Worm (Caenorhabditis elegans) whole organism, L4 larva: Measurements from ENCODE around the gene fbxb-58.

Experiments used
- F37D6.2 ChIP-seq: sonication (generic microtip); optimal IDR thresholded peaks from 2 replicates; lab custom pipeline; 2016; ENCODE audit warnings: mild to moderate bottlenecking, missing genetic modification characterization, missing compliant biosample characterization
- F49E8.2 ChIP-seq: sonication (generic microtip); optimal IDR thresholded peaks from 2 replicates; lab custom pipeline; 2016; ENCODE audit warnings: missing compliant biosample characterization, mild to moderate bottlenecking, missing genetic modification characterization, borderline replicate concordance
- aha-1 ChIP-seq: fragments of 150-350 bp; peaks from one replicate; lab custom pipeline; 2014; ENCODE audit warnings: missing biosample characterization, missing genetic modification characterization
- ama-1 ChIP-seq: fragments of 150-350 bp; optimal IDR thresholded peaks from 2 replicates; lab custom pipeline; 2014; ENCODE audit warnings: inconsistent platforms, mixed read lengths
- ces-1 ChIP-seq: fragments of 150-350 bp; sonication (generic microtip); optimal IDR thresholded peaks from 4 replicates; lab custom pipeline; 2014; ENCODE audit warnings: missing biosample characterization, missing genetic modification reagents, missing genetic modification characterization
- cey-2 ChIP-seq: sonication (generic microtip); optimal IDR thresholded peaks from 3 replicates; lab custom pipeline; 2017; ENCODE audit warnings: missing genetic modification characterization, mild to moderate bottlenecking, missing compliant biosample characterization, antibody characterized with exemption, borderline replicate concordance; ENCODE audit not compliant: insufficient read depth
- daf-16 ChIP-seq, 3 experiments: sonication (generic microtip); optimal IDR thresholded peaks; 2 replicates each; lab custom pipeline; 2016 to 2017; ENCODE audit warnings: missing genetic modification characterization in 3 of 3, missing genetic modification reagents in 3 of 3, mild to moderate bottlenecking in 2 of 3, missing compliant biosample characterization in 2 of 3, missing biosample characterization in 1 of 3, moderate library complexity in 1 of 3
- duxl-1 ChIP-seq: sonication (generic microtip); optimal IDR thresholded peaks from 2 replicates; lab custom pipeline; 2016; ENCODE audit warnings: mild to moderate bottlenecking, missing genetic modification characterization, moderate library complexity, missing compliant biosample characterization; ENCODE audit not compliant: poor library complexity
- hif-1 ChIP-seq, 2 experiments: sonication (generic microtip); optimal IDR thresholded peaks; 2 replicates each; lab custom pipeline; 2016 to 2017; ENCODE audit warnings: missing compliant biosample characterization in 2 of 2, missing genetic modification characterization in 2 of 2, missing genetic modification reagents in 2 of 2, missing genotype in 2 of 2, mild to moderate bottlenecking in 1 of 2
- hlh-11 ChIP-seq: fragments of 200-800 bp; sonication (Bioruptor generic); optimal IDR thresholded peaks from 2 replicates; lab custom pipeline; 2018; ENCODE audit warnings: mild to moderate bottlenecking, missing genetic modification characterization, missing compliant biosample characterization
- hlh-30 ChIP-seq: sonication (generic microtip); optimal IDR thresholded peaks from 2 replicates; lab custom pipeline; 2017; ENCODE audit warnings: antibody characterized with exemption, mild to moderate bottlenecking, missing genetic modification characterization, missing compliant biosample characterization; ENCODE audit not compliant: insufficient read depth
- hmg-1.1 ChIP-seq: fragments of 200-800 bp; sonication (Bioruptor generic); IDR thresholded peaks from 2 replicates; pipeline ENCODE4 v1.3.6; 2022; ENCODE audit warnings: missing genetic modification reagents, missing genetic modification characterization, missing compliant biosample characterization
- jun-1 ChIP-seq: fragments of 150-350 bp; optimal IDR thresholded peaks from 2 replicates; lab custom pipeline; 2014; ENCODE audit warnings: missing biosample characterization, missing genetic modification reagents, missing genetic modification characterization
- lin-15B ChIP-seq: fragments of 150-350 bp; sonication (generic microtip); optimal IDR thresholded peaks from 3 replicates; lab custom pipeline; 2014; ENCODE audit warnings: missing biosample characterization, missing genetic modification characterization
- lin-29 ChIP-seq: fragments of 200-800 bp; sonication (Bioruptor generic); IDR thresholded peaks from 2 replicates; pipeline ENCODE4 v1.3.6; 2022; ENCODE audit warnings: missing genetic modification reagents, missing genetic modification characterization, missing compliant biosample characterization
- lin-38 ChIP-seq: fragments of 200-800 bp; sonication (Bioruptor generic); IDR thresholded peaks from 2 replicates; pipeline ENCODE4 v1.3.6; 2022; ENCODE audit warnings: missing genetic modification reagents, missing genetic modification characterization, missing compliant biosample characterization
- lir-3 ChIP-seq: sonication (generic microtip); optimal IDR thresholded peaks from 2 replicates; lab custom pipeline; 2016; ENCODE audit warnings: mild to moderate bottlenecking, missing genetic modification characterization, missing compliant biosample characterization
- mes-2 ChIP-seq: sonication (generic microtip); optimal IDR thresholded peaks from 2 replicates; lab custom pipeline; 2016; ENCODE audit warnings: missing genotype, mild to moderate bottlenecking, missing genetic modification characterization, missing compliant biosample characterization; ENCODE audit not compliant: poor library complexity, severe bottlenecking
- nhr-111 ChIP-seq: fragments of 200-800 bp; sonication (Bioruptor generic); optimal IDR thresholded peaks from 2 replicates; lab custom pipeline; 2018; ENCODE audit warnings: mild to moderate bottlenecking, missing genetic modification characterization, missing compliant biosample characterization
- nhr-41 ChIP-seq: fragments of 200-800 bp; sonication (Bioruptor generic); IDR thresholded peaks from 2 replicates; pipeline ENCODE4 v1.3.6; 2022; ENCODE audit warnings: missing genetic modification reagents, missing genetic modification characterization, missing compliant biosample characterization
- nhr-77 ChIP-seq: fragments of 150-350 bp; optimal IDR thresholded peaks from 2 replicates; lab custom pipeline; 2014; ENCODE audit warnings: missing biosample characterization, missing genetic modification characterization
- pha-4 ChIP-seq, 2 experiments: fragments of 150-350 bp in 1 of 2; fragments of 200-800 bp in 1 of 2; sonication (Bioruptor generic) in 1 of 2; IDR thresholded peaks in 1 of 2; optimal IDR thresholded peaks in 1 of 2; 2 replicates each; pipeline versions ENCODE4 v1.3.6 to Lab custom; 2014 to 2022; ENCODE audit warnings: missing genetic modification characterization in 2 of 2, missing genetic modification reagents in 2 of 2, missing biosample characterization in 1 of 2, missing compliant biosample characterization in 1 of 2
- rbr-2 ChIP-seq: sonication (generic microtip); optimal IDR thresholded peaks from 2 replicates; lab custom pipeline; 2016; ENCODE audit warnings: missing genotype, missing genetic modification characterization, missing compliant biosample characterization
- set-16 ChIP-seq: fragments of 200-800 bp; sonication (Bioruptor generic); IDR thresholded peaks from 2 replicates; pipeline ENCODE4 v1.3.6; 2022; ENCODE audit warnings: missing genetic modification reagents, missing genetic modification characterization, missing compliant biosample characterization
- snpc-1.2 ChIP-seq: fragments of 200-800 bp; sonication (Bioruptor generic); IDR thresholded peaks from 2 replicates; pipeline ENCODE4 v1.3.6; 2022; ENCODE audit warnings: missing genetic modification reagents, missing genetic modification characterization, missing compliant biosample characterization
- spr-1 ChIP-seq: sonication (generic microtip); optimal IDR thresholded peaks from 2 replicates; lab custom pipeline; 2016; ENCODE audit warnings: mild to moderate bottlenecking, missing genetic modification characterization, missing compliant biosample characterization
- unc-62 ChIP-seq, 3 experiments: fragments of 150-350 bp in 1 of 3; sonication (generic microtip); optimal IDR thresholded peaks in 2 of 3; peaks in 1 of 3; 1 replicate in 1 of 3; 2 replicates in 2 of 3; lab custom pipeline; 2014 to 2017; ENCODE audit warnings: missing biosample characterization in 3 of 3, missing genetic modification characterization in 3 of 3, missing genetic modification reagents in 3 of 3, missing genotype in 1 of 3
- zfp-3 ChIP-seq: fragments of 200-800 bp; sonication (Bioruptor generic); conservative IDR thresholded peaks from 2 replicates; pipeline ENCODE4 v1.3.6; 2022; ENCODE audit warnings: missing genetic modification reagents, missing genetic modification characterization, missing compliant biosample characterization
- ztf-11 ChIP-seq: fragments of 150-350 bp; optimal IDR thresholded peaks from 2 replicates; lab custom pipeline; 2014; ENCODE audit warnings: missing biosample characterization, missing genetic modification characterization

Gene fbxb-58

DNA sequence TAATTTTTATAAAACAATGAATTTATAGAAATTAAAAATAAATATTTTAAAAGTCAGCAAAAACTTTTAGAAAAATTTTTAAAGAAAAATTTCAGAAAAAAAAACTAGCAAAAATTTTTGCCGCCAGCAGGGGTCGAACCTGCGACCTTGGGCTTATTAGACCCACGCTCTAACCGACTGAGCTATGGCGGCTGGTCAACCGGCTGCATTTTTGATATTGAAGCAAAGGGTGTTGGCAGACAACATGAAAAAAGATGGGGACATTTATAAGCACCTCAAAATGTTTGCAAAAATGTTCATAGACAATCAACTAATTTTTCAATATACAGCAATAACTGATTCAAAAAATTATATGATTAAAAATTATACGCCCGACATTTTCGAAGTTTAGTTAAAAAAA is 38.0 kb upstream of the fbxb-58 start:
- TF ChIP-seq snpc-1.2 (GFP tag; lab: Robert Waterston, UW), result peak; percentile 33; the same call in 1 of the 2 replicates
- peak; percentile 7 for TF ChIP-seq duxl-1 (tag; lab: Kevin White, UChicago)
- peak; percentile 17; the same call in 1 of the 2 replicates for TF ChIP-seq lin-38 (GFP tag; lab: Robert Waterston, UW)
- TF ChIP-seq mes-2 (tag; lab: Kevin White, UChicago), result peak; percentile 44
- peak; percentile 42; the same call in 1 of the 2 replicates for TF ChIP-seq pha-4 (GFP tag; IDR thresholded peaks at IDR 0.05; lab: Robert Waterston, UW)
- no peak for TF ChIP-seq pha-4 (tag; optimal IDR thresholded peaks at IDR 0.05; lab: Kevin White, UChicago)
- TF ChIP-seq ama-1 (lab: Kevin White, UChicago), result no peak
- no peak for TF ChIP-seq F37D6.2
- peak; percentile 15 for TF ChIP-seq hlh-30 (tag; lab: Kevin White, UChicago)
- TF ChIP-seq daf-16 (GFP tag; optimal IDR thresholded peaks at IDR 0.05; lab: Kevin White, UChicago), result no peak
- peak; percentile 27 for TF ChIP-seq daf-16 (tag; optimal IDR thresholded peaks at IDR 0.05; lab: Kevin White, UChicago)

DNA sequence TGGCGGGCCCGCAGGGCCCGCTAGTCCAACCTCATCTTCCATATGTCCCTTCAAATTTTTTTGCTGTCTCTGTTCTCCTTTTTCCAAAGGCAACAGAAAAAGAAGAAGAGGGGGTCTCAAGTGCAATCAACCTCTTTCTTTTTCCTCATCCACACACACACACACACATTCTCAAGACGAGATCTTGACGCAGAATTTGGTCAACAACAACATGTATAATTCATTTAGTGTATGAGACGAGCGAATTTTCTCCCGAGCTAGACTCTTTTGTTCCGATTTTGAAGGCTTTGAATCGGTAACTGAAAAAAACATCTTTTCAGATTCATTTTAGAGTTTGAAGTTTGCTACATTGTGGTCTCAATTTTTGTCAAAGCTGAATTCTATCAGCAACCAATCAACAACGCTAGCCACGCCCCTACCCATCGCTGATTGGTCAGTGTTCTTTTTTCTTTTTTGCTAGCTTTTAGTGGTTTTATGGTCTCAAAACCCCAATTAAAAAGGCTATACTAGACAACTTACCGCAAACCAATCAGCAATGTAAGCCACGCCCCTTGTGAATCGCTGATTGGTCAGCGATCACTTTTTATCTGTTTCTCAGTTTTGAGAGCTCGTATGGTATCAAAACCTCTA is 29.8 kb upstream of the fbxb-58 start:
- no peak for TF ChIP-seq ama-1 (lab: Kevin White, UChicago)
- no peak for TF ChIP-seq lir-3 (tag; lab: Kevin White, UChicago)
- no peak for TF ChIP-seq cey-2

DNA sequence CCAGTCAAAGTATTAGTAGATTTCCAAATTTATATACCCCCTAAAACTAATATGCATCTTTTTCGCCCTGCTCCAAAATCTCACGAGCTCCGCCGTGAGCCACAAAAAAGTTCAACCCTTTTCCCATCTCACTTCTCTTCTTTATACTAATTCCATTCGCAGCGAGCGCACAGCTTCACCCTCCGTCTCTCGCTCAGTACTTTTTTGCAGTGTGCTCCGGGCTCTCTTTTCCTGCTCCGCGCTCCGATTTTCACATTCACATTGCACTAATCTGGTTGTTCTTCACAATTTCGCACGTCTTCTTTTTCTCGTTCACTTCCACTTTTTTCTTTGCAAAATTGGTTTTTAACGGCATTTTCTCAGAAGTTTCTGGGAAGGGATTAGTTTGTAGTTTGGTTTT is 28.6 kb upstream of the fbxb-58 start:
- TF ChIP-seq aha-1 (tag; lab: Kevin White, UChicago), result peak; percentile 42
- peak; percentile 11 for TF ChIP-seq rbr-2
- peak; percentile 31 for TF ChIP-seq ces-1
- TF ChIP-seq jun-1 (tag; lab: Kevin White, UChicago), result no peak
- TF ChIP-seq hmg-1.1, result 0 out of 2 replicates have a peak, but pooled peaks have one; percentile 36
- TF ChIP-seq set-16 (GFP tag; lab: Robert Waterston, UW), result peak; percentile 12; the same call in 1 of the 2 replicates
- TF ChIP-seq hlh-11 (tag; lab: Kevin White, UChicago), result no peak

DNA sequence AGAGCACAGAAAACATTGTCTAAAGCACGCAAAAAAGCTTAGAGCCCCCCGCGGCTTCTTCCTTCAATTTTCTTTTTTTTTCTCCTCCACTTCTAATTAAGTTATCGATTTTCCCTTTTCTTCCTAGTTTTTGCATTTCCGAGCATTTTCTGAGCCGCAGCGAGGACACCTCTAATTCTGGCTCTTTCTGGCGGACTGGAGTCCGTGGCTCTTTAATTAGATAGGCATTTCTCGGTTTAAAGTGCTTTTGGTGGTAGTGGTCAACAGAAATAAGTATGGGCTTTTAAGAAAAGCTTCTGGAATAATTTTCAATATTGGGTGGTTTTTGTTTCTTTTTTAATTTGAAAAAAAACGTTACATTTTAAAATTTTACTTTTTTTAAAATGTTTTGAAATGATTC is 26.4 kb upstream of the fbxb-58 start:
- TF ChIP-seq hif-1 (tag; optimal IDR thresholded peaks at IDR 0.05; lab: Kevin White, UChicago) (no peak), unc-62 (GFP tag; optimal IDR thresholded peaks at IDR 0.05 in 1 of 2; lab: Kevin White, UChicago) (peak in 1 of 2 experiments; percentile 52), unc-62 (tag; optimal IDR thresholded peaks at IDR 0.05; lab: Kevin White, UChicago) (no peak), F49E8.2 (tag; lab: Kevin White, UChicago) (no peak), lin-29 (GFP tag; lab: Robert Waterston, UW) (no peak), ces-1 (peak; percentile 35), jun-1 (tag; lab: Kevin White, UChicago) (no peak), lin-15B (tag; lab: Kevin White, UChicago) (no peak), aha-1 (tag; lab: Kevin White, UChicago) (no peak), duxl-1 (tag; lab: Kevin White, UChicago) (no peak)

DNA sequence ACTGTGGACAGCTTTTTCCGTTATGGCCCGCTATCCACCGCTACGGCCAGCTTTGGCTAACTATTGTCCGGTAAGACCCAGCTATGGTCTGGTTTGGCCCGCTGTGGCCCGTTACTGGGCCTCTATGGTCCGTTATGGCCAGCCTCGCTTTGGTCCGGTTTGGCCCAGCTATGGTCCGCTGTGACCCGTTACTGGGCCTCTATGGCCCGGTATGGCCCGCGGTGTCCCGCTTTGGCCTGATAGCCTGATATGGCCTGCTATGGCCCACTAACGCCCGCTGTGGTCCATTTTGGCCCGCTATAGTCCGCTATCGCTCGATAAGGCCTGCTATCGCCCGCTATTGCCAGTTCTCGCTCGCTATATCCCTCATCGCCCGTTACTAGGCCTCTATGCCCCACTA is 25.4 kb upstream of the fbxb-58 start:
- TF ChIP-seq nhr-77 (tag; lab: Kevin White, UChicago) (no peak), spr-1 (tag; lab: Kevin White, UChicago) (no peak), nhr-41 (GFP tag; lab: Robert Waterston, UW) (no peak), zfp-3 (GFP tag; lab: Robert Waterston, UW) (no peak), nhr-111 (GFP tag; lab: Kevin White, UChicago) (peak; percentile 1), set-16 (GFP tag; lab: Robert Waterston, UW) (0 out of 2 replicates have a peak, but pooled peaks have one; percentile 3), ztf-11 (tag; lab: Kevin White, UChicago) (no peak), F37D6.2 (no peak)
